Worm (Caenorhabditis elegans): ENCODE measurements around the gene ZK697.8.
A peak's percentile ranks its signal among the peaks of the same experiment; 100 is the strongest.

DNA sequence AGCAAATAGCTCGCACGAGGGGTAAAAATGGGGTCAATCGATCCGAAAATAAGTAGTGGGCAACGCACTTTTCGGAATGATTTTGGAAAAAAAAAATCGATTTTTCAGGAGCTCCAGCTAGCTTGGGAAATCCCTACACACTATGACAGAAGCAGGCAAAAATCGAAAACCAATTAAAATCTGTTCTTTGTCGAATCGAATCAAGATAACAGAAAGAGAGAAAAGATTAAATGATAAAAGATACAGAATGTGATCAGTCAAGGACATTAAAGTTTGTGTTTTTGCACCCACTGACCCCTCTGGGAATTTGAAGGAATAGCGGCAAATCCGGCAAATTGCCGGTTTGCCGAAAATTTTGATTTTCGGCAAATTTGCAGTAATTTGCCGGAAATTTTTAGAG is 18.5 kb upstream of the ZK697.8 start:
- TF ChIP-seq fkh-10 (GFP tag; optimal IDR thresholded peaks at IDR 0.05): no peak
- TF ChIP-seq ZK546.5 (tag; optimal IDR thresholded peaks at IDR 0.05): no peak
- no peak for TF ChIP-seq zag-1 (tag; optimal IDR thresholded peaks at IDR 0.05)
- no peak for TF ChIP-seq nhr-77 (tag; optimal IDR thresholded peaks at IDR 0.05)
- no peak for TF ChIP-seq pha-4 (GFP tag; IDR thresholded peaks at IDR 0.05)
- TF ChIP-seq pha-4 (tag; optimal IDR thresholded peaks at IDR 0.05): no peak
- no peak for TF ChIP-seq skn-1 (tag; optimal IDR thresholded peaks at IDR 0.05)
- TF ChIP-seq spr-1 (tag; optimal IDR thresholded peaks at IDR 0.05): no peak
- TF ChIP-seq nhr-28 (tag; optimal IDR thresholded peaks at IDR 0.05): peak; percentile 22

Data from whole organism, L4 larva.